Worm (Caenorhabditis elegans) whole organism, late embryonic: Measurements from ENCODE around the gene alh-11.

Source experiments
- C08G9.2 ChIP-seq: sonication (generic microtip); optimal IDR thresholded peaks from 2 replicates; lab custom pipeline; 2016; ENCODE audit warnings: mild to moderate bottlenecking, missing genetic modification characterization, moderate library complexity, missing compliant biosample characterization
- K02D7.2 ChIP-seq: sonication (generic microtip); optimal IDR thresholded peaks from 2 replicates; lab custom pipeline; 2017; ENCODE audit warnings: mild to moderate bottlenecking, missing genetic modification characterization, missing compliant biosample characterization
- ahr-1 ChIP-seq: sonication (generic microtip); optimal IDR thresholded peaks from 2 replicates; lab custom pipeline; 2016; ENCODE audit warnings: missing genetic modification characterization, missing compliant biosample characterization
- ama-1 ChIP-seq: fragments of 150-350 bp; optimal IDR thresholded peaks from 2 replicates; lab custom pipeline; 2014
- ceh-18 ChIP-seq: sonication (generic microtip); optimal IDR thresholded peaks from 2 replicates; lab custom pipeline; 2016; ENCODE audit warnings: missing genetic modification characterization, missing compliant biosample characterization
- ceh-19 ChIP-seq: fragments of 200-800 bp; sonication (Bioruptor generic); optimal IDR thresholded peaks from 2 replicates; lab custom pipeline; 2018; ENCODE audit warnings: mild to moderate bottlenecking, missing genetic modification characterization, missing compliant biosample characterization
- ceh-2 ChIP-seq: sonication (generic microtip); optimal IDR thresholded peaks from 2 replicates; lab custom pipeline; 2016; ENCODE audit warnings: missing genotype, missing genetic modification characterization, missing compliant biosample characterization
- ceh-31 ChIP-seq: sonication (generic microtip); optimal IDR thresholded peaks from 2 replicates; lab custom pipeline; 2016; ENCODE audit warnings: missing genetic modification characterization, missing compliant biosample characterization
- ceh-45 ChIP-seq: fragments of 200-800 bp; sonication (Bioruptor generic); IDR thresholded peaks from 2 replicates; pipeline ENCODE4 v1.3.6; 2022; ENCODE audit warnings: missing genetic modification reagents, missing genetic modification characterization, missing compliant biosample characterization
- ceh-48 ChIP-seq: sonication (generic microtip); optimal IDR thresholded peaks from 2 replicates; lab custom pipeline; 2016; ENCODE audit warnings: missing genetic modification characterization, inconsistent platforms, missing compliant biosample characterization
- ceh-6 ChIP-seq: fragments of 200-800 bp; sonication (Bioruptor generic); optimal IDR thresholded peaks from 2 replicates; lab custom pipeline; 2018; ENCODE audit warnings: mild to moderate bottlenecking, missing genetic modification characterization, missing compliant biosample characterization
- che-1 ChIP-seq: sonication (generic microtip); optimal IDR thresholded peaks from 2 replicates; lab custom pipeline; 2016; ENCODE audit warnings: mild to moderate bottlenecking, missing genetic modification characterization, missing compliant biosample characterization
- dve-1 ChIP-seq: sonication (generic microtip); optimal IDR thresholded peaks from 2 replicates; lab custom pipeline; 2017; ENCODE audit warnings: antibody characterized with exemption, mild to moderate bottlenecking, missing genetic modification characterization, missing compliant biosample characterization
- ets-4 ChIP-seq: sonication (generic microtip); optimal IDR thresholded peaks from 2 replicates; lab custom pipeline; 2016; ENCODE audit warnings: missing genetic modification characterization, missing compliant biosample characterization
- eyg-1 ChIP-seq: sonication (generic microtip); optimal IDR thresholded peaks from 2 replicates; lab custom pipeline; 2016; ENCODE audit warnings: missing genotype, missing genetic modification characterization, missing compliant biosample characterization
- fkh-10 ChIP-seq: fragments of 150-350 bp; optimal IDR thresholded peaks from 2 replicates; lab custom pipeline; 2014; ENCODE audit warnings: missing biosample characterization, missing genetic modification reagents, missing genetic modification characterization
- fkh-6 ChIP-seq: sonication (generic microtip); optimal IDR thresholded peaks from 2 replicates; lab custom pipeline; 2016; ENCODE audit warnings: missing genetic modification characterization, missing compliant biosample characterization
- gmeb-2 ChIP-seq: sonication (generic microtip); optimal IDR thresholded peaks from 2 replicates; lab custom pipeline; 2016; ENCODE audit warnings: missing genetic modification characterization, inconsistent platforms, missing compliant biosample characterization
- hlh-13 ChIP-seq: fragments of 200-800 bp; sonication (Bioruptor generic); optimal IDR thresholded peaks from 2 replicates; lab custom pipeline; 2018; ENCODE audit warnings: mild to moderate bottlenecking, missing genetic modification characterization, missing compliant biosample characterization
- hlh-15 ChIP-seq: sonication (generic microtip); optimal IDR thresholded peaks from 2 replicates; lab custom pipeline; 2016; ENCODE audit warnings: missing genetic modification characterization, missing compliant biosample characterization
- hlh-30 ChIP-seq: sonication (generic microtip); optimal IDR thresholded peaks from 2 replicates; lab custom pipeline; 2017; ENCODE audit warnings: antibody characterized with exemption, missing genetic modification characterization, missing compliant biosample characterization; ENCODE audit not compliant: insufficient read depth
- lim-6 ChIP-seq: sonication (generic microtip); optimal IDR thresholded peaks from 2 replicates; lab custom pipeline; 2016; ENCODE audit warnings: missing genetic modification characterization, missing compliant biosample characterization
- lin-11 ChIP-seq: fragments of 200-800 bp; sonication (Bioruptor generic); optimal IDR thresholded peaks from 2 replicates; lab custom pipeline; 2018; ENCODE audit warnings: mild to moderate bottlenecking, missing genetic modification characterization, missing compliant biosample characterization
- mec-3 ChIP-seq: sonication (generic microtip); optimal IDR thresholded peaks from 2 replicates; lab custom pipeline; 2016; ENCODE audit warnings: borderline replicate concordance, missing genetic modification characterization, missing compliant biosample characterization
- nhr-11 ChIP-seq: fragments of 150-350 bp; optimal IDR thresholded peaks from 2 replicates; lab custom pipeline; 2014; ENCODE audit warnings: missing biosample characterization, missing genetic modification characterization
- nhr-232 ChIP-seq: sonication (generic microtip); optimal IDR thresholded peaks from 2 replicates; lab custom pipeline; 2016; ENCODE audit warnings: missing genetic modification characterization, missing compliant biosample characterization
- npax-4 ChIP-seq: sonication (generic microtip); optimal IDR thresholded peaks from 2 replicates; lab custom pipeline; 2016; ENCODE audit warnings: missing genetic modification characterization, missing compliant biosample characterization
- pag-3 ChIP-seq: sonication (generic microtip); optimal IDR thresholded peaks from 2 replicates; lab custom pipeline; 2016; ENCODE audit warnings: missing compliant biosample characterization, missing genetic modification characterization, borderline replicate concordance
- pat-9 ChIP-seq: fragments of 200-800 bp; sonication (Bioruptor generic); optimal IDR thresholded peaks from 2 replicates; lab custom pipeline; 2018; ENCODE audit warnings: mild to moderate bottlenecking, missing genetic modification characterization, moderate library complexity, missing compliant biosample characterization
- pha-2 ChIP-seq: sonication (generic microtip); optimal IDR thresholded peaks from 2 replicates; lab custom pipeline; 2017; ENCODE audit warnings: mild to moderate bottlenecking, missing genetic modification characterization, missing compliant biosample characterization
- pha-4 ChIP-seq: fragments of 150-350 bp; optimal IDR thresholded peaks from 2 replicates; lab custom pipeline; 2018; ENCODE audit warnings: missing biosample characterization, missing genetic modification reagents, missing genetic modification characterization
- pqm-1 ChIP-seq: sonication (generic microtip); optimal IDR thresholded peaks from 2 replicates; lab custom pipeline; 2016; ENCODE audit warnings: missing genetic modification characterization, missing compliant biosample characterization
- pros-1 ChIP-seq: fragments of 150-350 bp; optimal IDR thresholded peaks from 2 replicates; lab custom pipeline; 2014; ENCODE audit warnings: missing biosample characterization, missing genetic modification reagents, missing genetic modification characterization
- rnt-1 ChIP-seq: sonication (generic microtip); optimal IDR thresholded peaks from 2 replicates; lab custom pipeline; 2016; ENCODE audit warnings: missing genetic modification characterization, missing compliant biosample characterization
- syd-9 ChIP-seq: sonication (generic microtip); optimal IDR thresholded peaks from 2 replicates; lab custom pipeline; 2016; ENCODE audit warnings: mild to moderate bottlenecking, missing genetic modification characterization, moderate library complexity, missing compliant biosample characterization
- tbx-2 ChIP-seq: sonication (generic microtip); optimal IDR thresholded peaks from 2 replicates; lab custom pipeline; 2016; ENCODE audit warnings: missing genetic modification characterization, missing compliant biosample characterization
- tbx-7 ChIP-seq: sonication (generic microtip); optimal IDR thresholded peaks from 2 replicates; lab custom pipeline; 2016; ENCODE audit warnings: missing genotype, missing genetic modification characterization, missing compliant biosample characterization
- ttx-3 ChIP-seq: sonication (generic microtip); optimal IDR thresholded peaks from 2 replicates; lab custom pipeline; 2016; ENCODE audit warnings: missing genetic modification reagents, missing genetic modification characterization, missing compliant biosample characterization
- unc-3 ChIP-seq, 2 experiments: fragments of 200-800 bp in 1 of 2; sonication (Bioruptor generic) in 1 of 2; sonication (generic microtip) in 1 of 2; conservative IDR thresholded peaks in 1 of 2; optimal IDR thresholded peaks in 1 of 2; 2 replicates each; pipeline versions ENCODE4 v1.3.6 to Lab custom; 2016 to 2022; ENCODE audit warnings: missing compliant biosample characterization in 2 of 2, missing genetic modification characterization in 2 of 2, missing genetic modification reagents in 1 of 2
- unc-42 ChIP-seq: sonication (generic microtip); optimal IDR thresholded peaks from 2 replicates; lab custom pipeline; 2016; ENCODE audit warnings: missing genotype, missing genetic modification characterization, missing compliant biosample characterization
- unc-55 ChIP-seq: sonication (generic microtip); optimal IDR thresholded peaks from 2 replicates; lab custom pipeline; 2017; ENCODE audit warnings: missing biosample characterization, missing genetic modification reagents, missing genetic modification characterization
- unc-86 ChIP-seq: sonication (generic microtip); optimal IDR thresholded peaks from 2 replicates; lab custom pipeline; 2016; ENCODE audit warnings: missing genetic modification characterization, missing compliant biosample characterization
- zip-5 ChIP-seq: sonication (generic microtip); optimal IDR thresholded peaks from 2 replicates; lab custom pipeline; 2016; ENCODE audit warnings: missing genetic modification characterization, missing compliant biosample characterization
- ztf-16 ChIP-seq: sonication (generic microtip); optimal IDR thresholded peaks from 2 replicates; lab custom pipeline; 2017; ENCODE audit warnings: missing genetic modification characterization, missing compliant biosample characterization

Gene alh-11

ce11 chrIII:759675-760074 is 19.0 kb downstream of the alh-11 start:
- TF ChIP-seq ama-1 (lab: Kevin White, UChicago) (no peak), tbx-7 (tag; lab: Kevin White, UChicago) (no peak), lim-6 (tag; lab: Kevin White, UChicago) (no peak), ceh-19 (GFP tag; lab: Kevin White, UChicago) (no peak), rnt-1 (tag; lab: Kevin White, UChicago) (no peak), ceh-18 (tag; lab: Kevin White, UChicago) (no peak), tbx-2 (no peak), zip-5 (no peak), gmeb-2 (tag; lab: Kevin White, UChicago) (no peak), unc-3 (GFP tag; conservative IDR thresholded peaks at IDR 0.05; lab: Robert Waterston, UW) (no peak), unc-3 (tag; optimal IDR thresholded peaks at IDR 0.05; lab: Kevin White, UChicago) (no peak), ceh-48 (tag; lab: Kevin White, UChicago) (no peak), pag-3 (no peak), npax-4 (no peak), fkh-10 (GFP tag; lab: Kevin White, UChicago) (no peak), nhr-232 (tag; lab: Kevin White, UChicago) (no peak), che-1 (tag; lab: Kevin White, UChicago) (no peak), pha-2 (tag; lab: Kevin White, UChicago) (no peak)

- TF ChIP-seq ceh-31 (tag; lab: Kevin White, UChicago) (no peak), unc-86 (tag; lab: Kevin White, UChicago) (no peak), dve-1 (tag; lab: Kevin White, UChicago) (no peak), ahr-1 (tag; lab: Kevin White, UChicago) (no peak), ceh-19 (GFP tag; lab: Kevin White, UChicago) (no peak), nhr-11 (tag; lab: Kevin White, UChicago) (no peak)
- TF ChIP-seq, all 69 proteins: peak for 0
These were observed 20.7 kb downstream of the alh-11 start, which contains the start of gene T17H7.7 for ce11 chrIII:757981-758380. Gene T17H7.7, minus strand, starts transcription at chrIII:758081.

DNA sequence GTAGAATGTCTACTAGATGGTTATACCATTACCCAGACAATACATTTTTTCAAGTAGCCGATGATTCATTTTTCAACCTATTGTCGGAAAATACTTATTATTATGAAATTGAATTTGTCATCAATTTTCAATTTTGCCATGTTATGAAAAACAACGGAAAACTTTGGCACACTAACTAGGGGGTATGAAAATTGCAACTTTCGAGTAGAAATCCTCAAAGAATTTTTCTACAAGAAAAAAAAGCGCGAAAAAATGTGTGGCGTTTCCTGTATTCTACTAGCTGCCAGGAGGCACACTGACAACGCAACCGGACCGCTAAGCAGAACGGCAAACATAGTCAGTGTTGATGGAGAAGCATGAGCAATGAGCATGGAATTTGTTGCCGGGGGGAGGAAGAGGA is 24.3 kb downstream of the alh-11 start:
- TF ChIP-seq dve-1 (tag; lab: Kevin White, UChicago), result no peak
- no peak for TF ChIP-seq lin-11
- no peak for TF ChIP-seq pros-1
- TF ChIP-seq nhr-11 (tag; lab: Kevin White, UChicago), result no peak
- no peak for TF ChIP-seq tbx-2
- TF ChIP-seq pat-9 (tag; lab: Kevin White, UChicago), result no peak
- no peak for TF ChIP-seq mec-3
- no peak for TF ChIP-seq ttx-3
- TF ChIP-seq gmeb-2 (tag; lab: Kevin White, UChicago), result no peak
- TF ChIP-seq pqm-1 (tag; lab: Kevin White, UChicago), result no peak
- no peak for TF ChIP-seq ztf-16 (tag; lab: Kevin White, UChicago)
- TF ChIP-seq unc-42 (tag; lab: Kevin White, UChicago), result no peak
- no peak for TF ChIP-seq pha-4
- TF ChIP-seq ceh-45 (GFP tag; lab: Robert Waterston, UW), result no peak

ce11 chrIII:752326-752725 is 26.3 kb downstream of the alh-11 start, which contains the start of gene pat-12:
Gene pat-12, minus strand, starts transcription at chrIII:752426.
- TF ChIP-seq nhr-232 (tag; lab: Kevin White, UChicago) (no peak), ceh-2 (tag; lab: Kevin White, UChicago) (no peak)

ce11 chrIII:750028-750427 is 28.6 kb downstream of the alh-11 start:
- TF ChIP-seq fkh-6 (tag; lab: Kevin White, UChicago), result no peak
- TF ChIP-seq ceh-18 (tag; lab: Kevin White, UChicago), result no peak
- TF ChIP-seq ahr-1 (tag; lab: Kevin White, UChicago), result no peak
- TF ChIP-seq pqm-1 (tag; lab: Kevin White, UChicago), result no peak
- TF ChIP-seq syd-9 (tag; lab: Kevin White, UChicago), result no peak
- no peak for TF ChIP-seq hlh-15
- no peak for TF ChIP-seq unc-55
- no peak for TF ChIP-seq K02D7.2
- no peak for TF ChIP-seq ets-4 (tag; lab: Kevin White, UChicago)
- TF ChIP-seq lin-11, result no peak
- no peak for TF ChIP-seq C08G9.2 (tag; lab: Kevin White, UChicago)
- no peak for TF ChIP-seq ceh-6 (GFP tag; lab: Kevin White, UChicago)
- TF ChIP-seq pat-9 (tag; lab: Kevin White, UChicago), result no peak
- TF ChIP-seq mec-3, result no peak
- TF ChIP-seq hlh-30, result no peak
- no peak for TF ChIP-seq hlh-13 (GFP tag; lab: Kevin White, UChicago)
- no peak for TF ChIP-seq eyg-1 (tag; lab: Kevin White, UChicago)
- TF ChIP-seq pha-2 (tag; lab: Kevin White, UChicago), result no peak
- TF ChIP-seq nhr-11 (tag; lab: Kevin White, UChicago), result no peak
- TF ChIP-seq, all 69 proteins: peak for 0
